Worm (Caenorhabditis elegans): ENCODE measurements around the gene K01A6.6.

DNA sequence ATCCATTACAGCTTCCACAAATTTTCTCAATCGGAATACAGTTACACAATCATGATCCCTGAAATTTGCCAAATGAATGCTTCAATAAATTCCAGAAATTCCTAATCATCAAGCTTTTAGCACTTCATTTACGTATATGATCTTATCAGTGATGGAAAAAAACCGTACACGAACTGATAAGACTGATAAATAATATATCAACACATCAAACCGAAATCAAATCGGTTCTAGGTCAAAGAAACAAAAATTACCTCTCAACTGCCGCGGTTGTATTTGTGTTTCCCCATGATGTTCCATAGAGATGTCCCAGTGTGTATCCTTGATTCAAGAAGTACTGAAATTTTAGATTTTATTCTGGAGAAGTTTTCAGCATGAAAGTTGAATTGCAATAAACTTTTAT is 35.9 kb downstream of the K01A6.6 start:
- no peak for TF ChIP-seq unc-42 (tag; optimal IDR thresholded peaks at IDR 0.05)
- no peak for TF ChIP-seq ceh-34 (tag; optimal IDR thresholded peaks at IDR 0.05)
- peak; percentile 34 for TF ChIP-seq elt-2 (tag; optimal IDR thresholded peaks at IDR 0.05)
- no peak for TF ChIP-seq hlh-15 (tag; optimal IDR thresholded peaks at IDR 0.05)
- no peak for TF ChIP-seq ahr-1 (tag; optimal IDR thresholded peaks at IDR 0.05)
- no peak for TF ChIP-seq ceh-48 (tag; optimal IDR thresholded peaks at IDR 0.05)
- TF ChIP-seq pha-2 (tag; optimal IDR thresholded peaks at IDR 0.05) = no peak
- no peak for TF ChIP-seq dmd-4 (tag; optimal IDR thresholded peaks at IDR 0.05; ENCODE audit: borderline replicate concordance)
- no peak for TF ChIP-seq zip-5 (tag; optimal IDR thresholded peaks at IDR 0.05)
- TF ChIP-seq pat-9 (tag; optimal IDR thresholded peaks at IDR 0.05) = no peak
- no peak for TF ChIP-seq unc-86 (tag; optimal IDR thresholded peaks at IDR 0.05)
- TF ChIP-seq pha-4 (tag; optimal IDR thresholded peaks at IDR 0.05) = no peak

Measured in whole organism, late embryonic.